Fruit fly (Drosophila melanogaster) whole organism, embryonic: ENCODE data around the gene CG34180.
A peak's percentile ranks its signal among the peaks of the same experiment; 100 is the strongest.

Source experiments
- Atf3 ChIP-seq: fragments of 200-800 bp; sonication (Bioruptor generic); optimal IDR thresholded peaks from 3 replicates; lab custom pipeline; 2016; ENCODE audit warnings: missing biosample characterization, missing genetic modification characterization
- B-H2 ChIP-seq: fragments of 200-800 bp; sonication (Bioruptor generic); optimal IDR thresholded peaks from 2 replicates; lab custom pipeline; 2018; ENCODE audit warnings: missing biosample characterization, mild to moderate bottlenecking, missing genetic modification characterization
- CG10267 ChIP-seq: fragments of 200-800 bp; sonication (Bioruptor generic); optimal IDR thresholded peaks from 2 replicates; lab custom pipeline; 2018; ENCODE audit warnings: missing biosample characterization, mild to moderate bottlenecking, missing genetic modification characterization, moderate library complexity
- CG10543 ChIP-seq: fragments of 200-800 bp; sonication (Bioruptor generic); optimal IDR thresholded peaks from 3 replicates; lab custom pipeline; 2017; ENCODE audit warnings: missing biosample characterization, mild to moderate bottlenecking, missing genetic modification characterization, moderate library complexity
- CG10959 ChIP-seq: fragments of 200-800 bp; sonication (Bioruptor generic); IDR thresholded peaks from 2 replicates; pipeline ENCODE4 v1.3.6; 2022; ENCODE audit warnings: missing biosample characterization, missing genetic modification characterization
- CG11247 ChIP-seq: fragments of 200-800 bp; sonication (Bioruptor generic); IDR thresholded peaks from 2 replicates; pipeline ENCODE4 v1.3.6; 2022; ENCODE audit warnings: missing biosample characterization, missing genetic modification characterization
- CG12155 ChIP-seq: fragments of 200-800 bp; sonication (Bioruptor generic); optimal IDR thresholded peaks from 3 replicates; lab custom pipeline; 2016; ENCODE audit warnings: missing biosample characterization, missing genetic modification characterization
- CG14965 ChIP-seq: fragments of 200-800 bp; sonication (Bioruptor generic); optimal IDR thresholded peaks from 2 replicates; lab custom pipeline; 2016; ENCODE audit warnings: missing biosample characterization, missing genetic modification characterization, borderline replicate concordance
- CG1603 ChIP-seq: fragments of 200-800 bp; sonication (Bioruptor generic); optimal IDR thresholded peaks from 2 replicates; lab custom pipeline; 2019; ENCODE audit warnings: missing biosample characterization, mild to moderate bottlenecking, missing genetic modification characterization, moderate library complexity
- CG1647 ChIP-seq: fragments of 200-800 bp; sonication (Bioruptor generic); optimal IDR thresholded peaks from 3 replicates; lab custom pipeline; 2016; ENCODE audit warnings: missing biosample characterization, missing genetic modification characterization
- CG18476 ChIP-seq: fragments of 200-800 bp; sonication (Bioruptor generic); optimal IDR thresholded peaks from 2 replicates; lab custom pipeline; 2016; ENCODE audit warnings: missing biosample characterization, mild to moderate bottlenecking, missing genetic modification characterization
- CG18619 ChIP-seq: fragments of 200-800 bp; sonication (Bioruptor generic); optimal IDR thresholded peaks from 3 replicates; lab custom pipeline; 2017; ENCODE audit warnings: missing biosample characterization, mild to moderate bottlenecking, missing genetic modification characterization
- CG2116 ChIP-seq: fragments of 200-800 bp; sonication (Bioruptor generic); optimal IDR thresholded peaks from 3 replicates; lab custom pipeline; 2018; ENCODE audit warnings: missing biosample characterization, mild to moderate bottlenecking, missing genetic modification characterization
- CG9437 ChIP-seq: fragments of 200-800 bp; sonication (Bioruptor generic); optimal IDR thresholded peaks from 2 replicates; lab custom pipeline; 2018; ENCODE audit warnings: missing biosample characterization, mild to moderate bottlenecking, missing genetic modification characterization
- Dad ChIP-seq: fragments of 200-800 bp; sonication (Bioruptor generic); optimal IDR thresholded peaks from 3 replicates; lab custom pipeline; 2016; ENCODE audit warnings: missing biosample characterization, missing genetic modification characterization
- Dip2 ChIP-seq: fragments of 200-800 bp; sonication (Bioruptor generic); IDR thresholded peaks from 2 replicates; pipeline ENCODE4 v1.3.6; 2022; ENCODE audit warnings: missing biosample characterization, missing genetic modification characterization
- Dip3 ChIP-seq: fragments of 200-800 bp; sonication (Bioruptor generic); optimal IDR thresholded peaks from 3 replicates; lab custom pipeline; 2016; ENCODE audit warnings: missing biosample characterization, missing genetic modification characterization
- Dref ChIP-seq: fragments of 200-800 bp; sonication (Bioruptor generic); IDR thresholded peaks from 2 replicates; pipeline ENCODE4 v1.3.6; 2022; ENCODE audit warnings: missing biosample characterization, missing genetic modification characterization
- Drgx ChIP-seq: fragments of 200-800 bp; sonication (Bioruptor generic); IDR thresholded peaks from 2 replicates; pipeline ENCODE4 v1.3.6; 2022; ENCODE audit warnings: missing biosample characterization, missing genetic modification characterization
- Fer1 ChIP-seq: fragments of 200-800 bp; sonication (Bioruptor generic); optimal IDR thresholded peaks from 2 replicates; lab custom pipeline; 2017; ENCODE audit warnings: missing biosample characterization, mild to moderate bottlenecking, missing genetic modification characterization
- Hsf ChIP-seq: fragments of 200-800 bp; sonication (Bioruptor generic); optimal IDR thresholded peaks from 3 replicates; lab custom pipeline; 2016; ENCODE audit warnings: missing biosample characterization, missing genetic modification characterization
- Oli ChIP-seq: fragments of 200-800 bp; sonication (Bioruptor generic); optimal IDR thresholded peaks from 2 replicates; lab custom pipeline; 2018; ENCODE audit warnings: missing biosample characterization, mild to moderate bottlenecking, missing genetic modification characterization, moderate library complexity
- Scr ChIP-seq: fragments of 200-800 bp; sonication (Bioruptor generic); IDR thresholded peaks from 2 replicates; pipeline ENCODE4 v1.3.6; 2022; ENCODE audit warnings: missing biosample characterization, missing genetic modification characterization; ENCODE audit not compliant: partially characterized antibody
- Six4 ChIP-seq: fragments of 200-800 bp; sonication (Bioruptor generic); optimal IDR thresholded peaks from 2 replicates; lab custom pipeline; 2016; ENCODE audit warnings: missing biosample characterization, missing genetic modification characterization
- Xbp1 ChIP-seq: fragments of 200-800 bp; sonication (Bioruptor generic); optimal IDR thresholded peaks from 3 replicates; lab custom pipeline; 2016; ENCODE audit warnings: missing biosample characterization, mild to moderate bottlenecking, missing genetic modification characterization
- abd-A ChIP-seq: fragments of 200-800 bp; sonication (Bioruptor generic); optimal IDR thresholded peaks from 3 replicates; lab custom pipeline; 2019; ENCODE audit warnings: missing biosample characterization, mild to moderate bottlenecking, missing genetic modification characterization, moderate library complexity
- ap ChIP-seq: fragments of 200-800 bp; sonication (Bioruptor generic); IDR thresholded peaks from 2 replicates; pipeline ENCODE4 v1.3.6; 2022; ENCODE audit warnings: missing biosample characterization, missing genetic modification characterization
- bab2 ChIP-seq: fragments of 200-800 bp; sonication (Bioruptor generic); optimal IDR thresholded peaks from 2 replicates; lab custom pipeline; 2016; ENCODE audit warnings: missing biosample characterization, missing genetic modification characterization
- bigmax ChIP-seq: fragments of 200-800 bp; sonication (Bioruptor generic); optimal IDR thresholded peaks from 2 replicates; lab custom pipeline; 2018; ENCODE audit warnings: missing biosample characterization, mild to moderate bottlenecking, missing genetic modification characterization
- bsh ChIP-seq, 2 experiments: fragments of 200-800 bp; sonication (Bioruptor generic); optimal IDR thresholded peaks; 2 replicates each; lab custom pipeline; 2017 to 2018; ENCODE audit warnings: mild to moderate bottlenecking in 2 of 2, missing biosample characterization in 2 of 2, missing genetic modification characterization in 2 of 2, moderate library complexity in 1 of 2
- cad ChIP-seq: fragments of >200 bp; optimal IDR thresholded peaks from 2 replicates; lab custom pipeline; 2017; ENCODE audit warnings: missing biosample characterization, missing genetic modification characterization
- ci ChIP-seq: fragments of 200-800 bp; sonication (Bioruptor generic); IDR thresholded peaks from 3 replicates; pipeline ENCODE4 v1.3.6; 2022; ENCODE audit warnings: missing biosample characterization, missing genetic modification characterization
- crc ChIP-seq: fragments of 200-800 bp; sonication (Bioruptor generic); optimal IDR thresholded peaks from 2 replicates; lab custom pipeline; 2016; ENCODE audit warnings: missing biosample characterization, missing genetic modification characterization
- crol ChIP-seq: fragments of 200-800 bp; sonication (Bioruptor generic); IDR thresholded peaks from 2 replicates; pipeline ENCODE4 v1.3.6; 2022; ENCODE audit warnings: missing biosample characterization, missing genetic modification characterization
- dimm ChIP-seq: fragments of 200-800 bp; sonication (Bioruptor generic); IDR thresholded peaks from 2 replicates; pipeline ENCODE4 v1.3.6; 2022; ENCODE audit warnings: missing biosample characterization, missing genetic modification characterization
- dmrt11E ChIP-seq: fragments of 200-800 bp; sonication (Bioruptor generic); optimal IDR thresholded peaks from 3 replicates; lab custom pipeline; 2018; ENCODE audit warnings: missing biosample characterization, mild to moderate bottlenecking, missing genetic modification characterization, moderate library complexity
- dysf ChIP-seq: fragments of 200-800 bp; sonication (Bioruptor generic); IDR thresholded peaks from 3 replicates; pipeline ENCODE4 v1.3.6; 2022; ENCODE audit warnings: missing biosample characterization, missing genetic modification characterization
- fru ChIP-seq: fragments of >200 bp; optimal IDR thresholded peaks from 2 replicates; lab custom pipeline; 2017
- gfzf ChIP-seq: fragments of 200-800 bp; sonication (Bioruptor generic); optimal IDR thresholded peaks from 2 replicates; lab custom pipeline; 2016; ENCODE audit warnings: missing biosample characterization, mild to moderate bottlenecking, missing genetic modification characterization, moderate library complexity
- ind ChIP-seq: fragments of 200-800 bp; sonication (Bioruptor generic); optimal IDR thresholded peaks from 3 replicates; lab custom pipeline; 2016; ENCODE audit warnings: missing biosample characterization, missing genetic modification characterization
- kni ChIP-seq: fragments of 200-800 bp; sonication (Bioruptor generic); optimal IDR thresholded peaks from 3 replicates; lab custom pipeline; 2017; ENCODE audit warnings: mild to moderate bottlenecking, missing biosample characterization, missing genetic modification reagents, missing genetic modification characterization
- nmo ChIP-seq: fragments of 200-800 bp; sonication (Bioruptor generic); optimal IDR thresholded peaks from 2 replicates; lab custom pipeline; 2018; ENCODE audit warnings: missing biosample characterization, mild to moderate bottlenecking, missing genetic modification characterization, moderate library complexity
- pb ChIP-seq: fragments of 200-800 bp; sonication (Bioruptor generic); optimal IDR thresholded peaks from 3 replicates; lab custom pipeline; 2016; ENCODE audit warnings: missing biosample characterization, missing genetic modification characterization
- psq ChIP-seq: fragments of 200-800 bp; sonication (Bioruptor generic); optimal IDR thresholded peaks from 2 replicates; lab custom pipeline; 2017; ENCODE audit warnings: missing biosample characterization, missing genetic modification characterization
- sc ChIP-seq, 3 experiments: fragments of >200 bp in 2 of 3; fragments of 200-800 bp in 1 of 3; sonication (Bioruptor generic) in 1 of 3; optimal IDR thresholded peaks; 2 replicates in 2 of 3; 3 replicates in 1 of 3; lab custom pipeline; 2017; ENCODE audit warnings: mild to moderate bottlenecking in 1 of 3, missing biosample characterization in 1 of 3, missing genetic modification characterization in 1 of 3, missing genetic modification reagents in 1 of 3
- seq ChIP-seq: fragments of 200-800 bp; sonication (Bioruptor generic); IDR thresholded peaks from 2 replicates; pipeline ENCODE4 v1.3.6; 2022; ENCODE audit warnings: missing biosample characterization, missing genetic modification characterization
- sqz ChIP-seq: fragments of 200-800 bp; sonication (Bioruptor generic); optimal IDR thresholded peaks from 3 replicates; lab custom pipeline; 2018; ENCODE audit warnings: missing biosample characterization, mild to moderate bottlenecking, missing genetic modification characterization
- tup ChIP-seq: fragments of 200-800 bp; sonication (Bioruptor generic); optimal IDR thresholded peaks from 2 replicates; lab custom pipeline; 2016; ENCODE audit warnings: missing biosample characterization, mild to moderate bottlenecking, missing genetic modification characterization, moderate library complexity
- vfl ChIP-seq: fragments of 200-800 bp; sonication (Bioruptor generic); optimal IDR thresholded peaks from 2 replicates; lab custom pipeline; 2016; ENCODE audit warnings: missing biosample characterization, missing genetic modification characterization
- zen2 ChIP-seq: fragments of 200-800 bp; sonication (Bioruptor generic); IDR thresholded peaks from 3 replicates; pipeline ENCODE4 v1.3.6; 2022; ENCODE audit warnings: missing biosample characterization, missing genetic modification characterization; ENCODE audit not compliant: partially characterized antibody
- zfh1 ChIP-seq: fragments of 200-800 bp; sonication (Bioruptor generic); IDR thresholded peaks from 3 replicates; pipeline ENCODE4 v1.3.6; 2022; ENCODE audit warnings: missing biosample characterization, missing genetic modification characterization

Gene CG34180

DNA sequence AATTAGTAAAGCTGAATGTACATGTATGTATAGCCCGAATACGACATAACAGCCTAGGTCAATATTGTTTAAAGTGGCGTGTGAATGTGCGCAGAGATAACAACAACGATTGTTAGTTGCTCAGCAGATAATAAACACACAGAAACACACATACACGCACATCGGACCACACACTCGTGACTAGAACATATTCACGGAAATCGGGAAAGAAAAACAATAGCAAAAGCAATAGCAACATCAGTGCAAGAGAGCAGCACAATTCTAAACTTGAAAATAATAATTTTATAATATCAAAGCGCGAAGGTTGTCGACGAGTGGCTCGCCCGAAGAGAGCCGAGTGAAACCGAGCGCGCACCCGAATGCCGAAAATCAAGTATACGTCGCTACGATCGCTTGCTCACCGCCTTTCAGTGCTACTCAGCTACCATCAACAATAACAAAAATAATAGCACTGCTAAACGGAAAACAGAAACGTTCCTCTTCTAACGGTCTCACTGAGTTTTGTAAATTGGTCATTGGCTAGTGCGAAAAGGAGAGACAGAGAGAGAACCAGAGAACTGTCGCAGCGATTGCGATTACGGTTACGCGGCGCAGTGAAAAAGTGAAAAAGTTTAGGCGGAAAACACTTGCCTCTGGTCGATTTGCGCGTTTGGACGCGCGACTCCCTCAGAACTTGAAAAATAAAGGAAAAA, 22.8 kb downstream of the CG34180 start (continued):
- TF ChIP-seq dysf (no peak), dimm (GFP tag; lab: Robert Waterston, UW) (no peak), CG18619 (GFP tag; lab: Kevin White, UChicago) (peak; percentile 26), zen2 (GFP tag; lab: Robert Waterston, UW) (no peak), CG1647 (GFP tag; lab: Kevin White, UChicago) (no peak), CG11247 (GFP tag; lab: Robert Waterston, UW) (no peak), kni (GFP tag; lab: Kevin White, UChicago) (peak; percentile 37), Dip3 (GFP tag; lab: Kevin White, UChicago) (no peak), Dip2 (GFP tag; lab: Robert Waterston, UW) (no peak), Drgx (GFP tag; lab: Robert Waterston, UW) (no peak), CG2116 (GFP tag; lab: Kevin White, UChicago) (peak; percentile 18), Dref (no peak), ind (GFP tag; lab: Kevin White, UChicago) (no peak), Oli (tag; lab: Kevin White, UChicago) (no peak), seq (GFP tag; lab: Robert Waterston, UW) (no peak), Xbp1 (GFP tag; lab: Kevin White, UChicago) (no peak), ap (no peak), CG9437 (GFP tag; lab: Kevin White, UChicago) (no peak), B-H2 (GFP tag; lab: Kevin White, UChicago) (peak; percentile 3), CG12155 (peak; percentile 27), sc (optimal IDR thresholded peaks at IDR 0.05; lab: Kevin White, UChicago) (no peak), sc (GFP tag; optimal IDR thresholded peaks at IDR 0.05; lab: Kevin White, UChicago) (no peak), bigmax (no peak), psq (GFP tag; lab: Kevin White, UChicago) (no peak), sqz (GFP tag; lab: Kevin White, UChicago) (no peak), CG18476 (GFP tag; lab: Kevin White, UChicago) (no peak), CG10267 (tag; lab: Kevin White, UChicago) (no peak), Scr (GFP tag; lab: Robert Waterston, UW) (no peak), gfzf (GFP tag; lab: Kevin White, UChicago) (no peak), nmo (GFP tag; lab: Kevin White, UChicago) (no peak), Hsf (GFP tag; lab: Kevin White, UChicago) (no peak), CG10959 (no peak), CG14965 (GFP tag; lab: Kevin White, UChicago) (no peak), tup (GFP tag; lab: Kevin White, UChicago) (no peak), crol (no peak), Fer1 (GFP tag; lab: Kevin White, UChicago) (peak; percentile 57), pb (GFP tag; lab: Kevin White, UChicago) (no peak), Six4 (GFP tag; lab: Kevin White, UChicago) (no peak), Atf3 (no peak), vfl (GFP tag; lab: Kevin White, UChicago) (no peak), zfh1 (GFP tag; lab: Robert Waterston, UW) (no peak), bsh (GFP tag; optimal IDR thresholded peaks at IDR 0.05; lab: Kevin White, UChicago) (no peak), cad (GFP tag; lab: Kevin White, UChicago) (no peak), crc (no peak), dmrt11E (tag; lab: Kevin White, UChicago) (no peak), abd-A (tag; lab: Kevin White, UChicago) (peak; percentile 66), fru (lab: Kevin White, UChicago) (no peak), ci (GFP tag; lab: Robert Waterston, UW) (peak; percentile 31; the same call in 1 of the 3 replicates), bab2 (GFP tag; lab: Kevin White, UChicago) (no peak), CG1603 (tag; lab: Kevin White, UChicago) (peak; percentile 19), Dad (GFP tag; lab: Kevin White, UChicago) (no peak), CG10543 (GFP tag; lab: Kevin White, UChicago) (peak; percentile 95)
